Worm (Caenorhabditis elegans): ENCODE data around the gene ogt-1.

DNA sequence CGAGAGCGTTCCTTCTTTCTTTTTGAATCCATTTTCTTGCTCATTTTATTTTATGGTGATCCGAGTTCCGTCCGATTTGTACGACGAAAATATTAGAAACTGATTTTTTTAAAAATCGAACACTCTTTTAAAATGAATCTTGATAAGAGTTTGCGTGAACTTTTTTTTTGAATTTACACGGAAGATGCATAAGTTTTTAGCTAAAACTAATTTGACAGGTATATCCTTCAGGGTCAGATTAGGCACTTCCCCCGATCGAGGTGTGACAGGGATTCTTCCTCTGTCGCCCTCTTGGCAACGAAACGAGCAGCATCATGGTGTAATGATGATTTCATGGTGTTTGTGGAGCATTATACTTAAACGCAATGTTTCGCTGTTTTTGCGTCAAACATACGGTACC is 41.7 kb upstream of the ogt-1 start, which contains the start of gene F37C12.18:
- TF ChIP-seq ref-1 (GFP tag; conservative IDR thresholded peaks at IDR 0.05) (no peak), flt-1 (GFP tag; IDR thresholded peaks at IDR 0.05) (no peak), klf-2 (GFP tag; conservative IDR thresholded peaks at IDR 0.05) (no peak), ztf-23 (GFP tag; IDR thresholded peaks at IDR 0.05) (no peak), ztf-29 (GFP tag; IDR thresholded peaks at IDR 0.05) (no peak), T22C8.4 (GFP tag; IDR thresholded peaks at IDR 0.05) (no peak), med-1 (GFP tag; optimal IDR thresholded peaks at IDR 0.05; ENCODE audit: insufficient read depth) (no peak), cog-1 (tag; optimal IDR thresholded peaks at IDR 0.05) (no peak), tab-1 (GFP tag; IDR thresholded peaks at IDR 0.05) (no peak)

Measured in whole organism, midembryonic.